Fruit fly (Drosophila melanogaster): Measurements from ENCODE around the gene yata.

Gene yata

DNA sequence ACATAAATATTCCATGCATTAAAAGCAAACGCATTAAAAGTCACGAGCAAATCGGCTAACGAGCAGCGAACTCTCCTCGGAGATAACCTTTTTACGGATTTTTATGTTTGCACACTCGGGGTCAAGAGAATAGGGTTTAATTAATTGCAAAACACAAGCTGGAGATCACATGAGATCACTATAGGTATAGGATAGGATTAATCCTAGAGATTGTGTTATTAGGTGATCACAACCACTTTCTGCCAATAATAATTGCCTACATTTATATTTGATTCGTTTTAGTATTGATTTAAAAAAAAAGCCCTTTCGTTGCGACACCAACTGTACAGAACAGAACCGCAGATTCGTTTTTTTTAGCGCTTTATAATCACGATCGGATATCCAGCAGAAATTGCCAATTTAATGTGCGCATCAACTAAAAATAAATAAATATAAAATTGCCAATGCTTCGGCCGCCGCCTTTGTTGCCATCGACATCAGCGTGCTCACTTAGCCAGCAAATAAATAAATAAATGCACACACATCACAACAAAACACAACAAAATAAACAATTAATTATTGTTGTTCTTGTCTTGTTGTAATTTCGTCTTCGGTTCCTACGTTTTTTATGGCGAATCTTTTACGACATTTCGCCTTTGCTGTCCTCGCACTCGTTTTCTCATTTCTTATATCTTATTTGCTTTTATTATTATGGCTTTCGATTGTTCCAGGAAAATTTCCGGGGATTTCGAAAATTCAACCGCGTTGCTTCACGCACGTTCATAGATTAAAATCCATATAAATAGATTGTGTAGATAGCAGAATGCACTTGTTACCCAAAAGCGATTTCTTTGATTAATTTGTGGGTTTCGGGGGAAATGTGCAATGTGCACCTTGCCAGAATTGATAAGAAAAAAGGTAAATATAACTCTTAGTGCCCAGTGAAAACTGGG is 27.0 kb downstream of the yata start:
- no peak for TF ChIP-seq CTCF (optimal IDR thresholded peaks at IDR 0.05)
- peak; percentile 35 for TF ChIP-seq CG8478 (optimal IDR thresholded peaks at IDR 0.05)

- TF ChIP-seq CG8478 (optimal IDR thresholded peaks at IDR 0.05) (peak; percentile 64), CTCF (optimal IDR thresholded peaks at IDR 0.05) (no peak)
Observed at dm6 chr3R:29777213-29777612, 28.2 kb downstream of the yata start.

DNA sequence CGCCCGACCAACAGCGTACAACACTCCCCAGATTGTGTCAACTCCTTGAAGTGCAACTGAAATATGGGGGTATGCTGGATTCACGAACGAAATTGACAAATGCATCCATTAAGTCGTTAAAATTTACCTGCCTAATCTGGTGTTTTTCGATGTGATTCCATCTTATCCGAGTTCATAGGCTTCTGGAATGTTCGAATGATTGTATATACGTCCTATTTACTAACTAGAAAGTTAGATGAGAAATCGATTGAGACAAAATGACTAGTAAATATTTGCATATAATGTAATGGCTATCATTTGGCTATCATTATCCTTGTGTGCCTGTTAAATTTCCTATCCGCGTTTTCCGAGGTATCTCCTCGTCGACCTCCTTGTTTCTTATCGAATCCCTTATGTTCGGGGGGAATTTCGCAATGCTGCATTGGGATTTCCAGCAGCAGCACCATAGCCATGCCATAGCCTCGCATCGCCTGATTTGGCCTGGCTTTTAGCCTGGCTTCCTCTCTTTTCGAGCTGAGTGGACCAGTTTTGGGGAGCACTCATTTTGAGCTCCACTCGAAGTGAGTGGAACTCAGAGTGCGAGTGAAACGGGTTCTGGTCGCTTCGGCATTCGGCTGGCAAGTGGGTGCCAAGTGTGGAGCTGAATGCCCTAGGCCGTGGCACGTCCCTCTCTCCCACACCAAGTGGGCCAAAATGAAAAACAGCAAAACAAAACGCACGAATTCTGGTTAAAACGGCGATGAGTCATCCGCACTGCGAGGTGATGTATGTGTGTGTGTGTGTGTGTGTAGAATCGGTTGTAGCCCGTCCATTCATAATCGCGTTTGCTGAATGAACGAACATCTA is 29.3 kb downstream of the yata start:
- TF ChIP-seq CTCF (optimal IDR thresholded peaks at IDR 0.05) (no peak), CG8478 (optimal IDR thresholded peaks at IDR 0.05) (no peak)

dm6 chr3R:29778985-29779298 is 29.9 kb downstream of the yata start:
- TF ChIP-seq CTCF (optimal IDR thresholded peaks at IDR 0.05), result no peak
- no peak for TF ChIP-seq CG8478 (optimal IDR thresholded peaks at IDR 0.05)

DNA sequence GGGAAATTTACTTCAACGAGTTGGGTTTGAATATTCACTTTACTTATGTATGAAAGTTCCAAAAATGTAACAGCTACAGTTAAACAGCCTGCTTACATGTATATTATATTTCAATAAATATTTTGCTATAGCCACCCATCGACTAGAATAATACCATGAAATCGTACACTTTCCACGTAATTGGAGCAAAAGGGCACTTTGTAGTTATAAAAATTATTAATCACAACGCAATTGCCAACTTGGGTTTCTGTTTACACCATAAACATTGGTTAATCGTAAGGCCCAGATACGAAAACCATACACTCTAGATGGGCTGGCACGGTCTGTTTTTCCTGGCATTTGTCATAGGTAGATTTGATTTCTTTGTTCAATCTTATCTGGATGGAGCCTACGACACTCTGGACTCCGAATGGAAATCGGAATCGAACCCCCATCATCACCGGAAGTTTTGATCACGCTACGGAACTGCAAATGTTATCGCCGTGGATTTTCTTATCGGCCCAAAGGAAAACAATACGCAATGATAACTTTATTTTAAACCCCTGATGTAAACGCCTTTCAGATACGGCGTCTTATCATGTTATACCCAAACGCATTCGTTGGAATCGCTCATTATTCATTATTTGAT is 31.5 kb downstream of the yata start, which contains the start of gene fig:
fig (minus strand) TSS at position 51 of the 628 bp plus-strand sequence.
- TF ChIP-seq CG8478 (optimal IDR thresholded peaks at IDR 0.05) (no peak), CTCF (optimal IDR thresholded peaks at IDR 0.05) (no peak)

- TF ChIP-seq CTCF (optimal IDR thresholded peaks at IDR 0.05), result no peak
- no peak for TF ChIP-seq CG8478 (optimal IDR thresholded peaks at IDR 0.05)
Observed at dm6 chr3R:29781874-29782273, 32.9 kb downstream of the yata start.

- TF ChIP-seq CTCF (optimal IDR thresholded peaks at IDR 0.05), result no peak
- no peak for TF ChIP-seq CG8478 (optimal IDR thresholded peaks at IDR 0.05)
Observed at dm6 chr3R:29782367-29782766, 33.3 kb downstream of the yata start.

- TF ChIP-seq CTCF (optimal IDR thresholded peaks at IDR 0.05) (no peak), CG8478 (optimal IDR thresholded peaks at IDR 0.05) (no peak)
Observed at dm6 chr3R:29783210-29783609, 34.2 kb downstream of the yata start.

DNA sequence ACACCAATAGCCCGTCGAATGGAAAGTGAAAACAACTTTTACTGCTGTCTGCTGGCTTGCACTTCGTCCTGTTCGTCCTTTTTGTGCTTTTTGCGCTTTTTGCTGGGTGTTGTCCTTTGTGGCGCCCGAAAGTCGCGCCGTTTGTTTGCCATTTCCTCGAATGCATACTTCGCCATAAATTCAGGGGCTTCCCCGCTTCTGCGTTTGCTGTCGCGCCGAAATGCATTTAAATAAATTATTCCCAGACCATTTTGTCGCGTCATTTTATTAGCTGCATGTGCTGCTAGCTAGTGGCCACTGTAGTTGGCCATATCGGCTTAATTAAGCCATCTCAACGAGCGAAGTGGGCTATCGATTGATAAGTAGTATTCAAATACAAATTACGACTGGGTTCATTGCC is 36.2 kb downstream of the yata start:
- TF ChIP-seq CTCF (optimal IDR thresholded peaks at IDR 0.05), result no peak
- TF ChIP-seq CG8478 (optimal IDR thresholded peaks at IDR 0.05), result no peak

- no peak for TF ChIP-seq CTCF (optimal IDR thresholded peaks at IDR 0.05)
- no peak for TF ChIP-seq CG8478 (optimal IDR thresholded peaks at IDR 0.05)
Observed at dm6 chr3R:29786016-29786996, 37.3 kb downstream of the yata start.

DNA sequence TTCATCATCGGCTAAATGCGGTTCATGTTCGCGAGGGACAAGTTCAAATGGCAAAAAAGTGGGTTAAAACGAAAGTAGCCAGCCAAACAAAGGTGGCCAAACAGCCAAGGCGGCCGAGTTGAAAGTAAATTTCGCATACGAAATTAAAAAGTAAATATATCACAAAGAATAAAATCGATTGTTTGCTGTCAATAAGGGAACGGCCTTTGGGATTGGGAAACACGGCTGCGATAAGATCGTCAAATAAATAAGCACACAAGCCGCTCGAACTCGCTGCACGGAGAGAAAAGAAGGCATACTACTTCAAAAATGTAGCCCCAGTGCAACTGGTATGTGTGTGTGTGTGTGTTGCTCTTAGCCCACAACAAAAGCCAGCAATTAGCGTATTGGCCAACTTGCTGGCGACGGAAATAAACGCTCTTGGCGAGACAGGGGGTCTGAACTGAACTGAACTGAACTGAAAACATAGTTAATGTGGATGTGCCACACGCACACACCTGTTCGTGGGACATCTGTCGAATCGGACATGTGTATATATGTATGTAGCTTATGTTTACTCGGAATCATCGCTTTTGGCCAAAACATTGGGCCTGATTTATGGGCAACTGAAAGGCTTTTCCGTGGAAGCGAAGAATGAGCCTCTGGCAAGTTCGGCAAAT is 39.0 kb downstream of the yata start:
- TF ChIP-seq CG8478 (optimal IDR thresholded peaks at IDR 0.05) (no peak), CTCF (optimal IDR thresholded peaks at IDR 0.05) (no peak)

DNA sequence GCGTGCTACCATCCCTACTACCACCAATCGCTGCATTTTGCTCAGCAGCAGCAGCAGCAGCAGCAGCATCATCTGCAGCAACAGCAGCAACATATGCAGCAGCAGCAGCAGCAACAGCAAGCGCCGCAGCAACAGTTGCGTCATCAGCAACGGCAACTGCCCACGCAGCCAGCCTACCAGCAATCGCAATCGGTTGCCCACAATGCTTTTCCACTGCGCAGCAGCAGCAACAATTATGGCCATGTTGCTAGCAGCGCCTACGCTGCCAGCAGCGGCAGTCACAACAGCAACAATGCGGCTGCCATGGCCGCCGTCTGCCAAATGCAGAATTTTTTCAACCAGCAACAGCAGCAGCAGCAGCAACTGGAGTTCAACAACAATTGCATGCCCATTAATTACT is 41.2 kb downstream of the yata start:
- no peak for TF ChIP-seq CG8478 (optimal IDR thresholded peaks at IDR 0.05)
- TF ChIP-seq CTCF (optimal IDR thresholded peaks at IDR 0.05), result no peak

DNA sequence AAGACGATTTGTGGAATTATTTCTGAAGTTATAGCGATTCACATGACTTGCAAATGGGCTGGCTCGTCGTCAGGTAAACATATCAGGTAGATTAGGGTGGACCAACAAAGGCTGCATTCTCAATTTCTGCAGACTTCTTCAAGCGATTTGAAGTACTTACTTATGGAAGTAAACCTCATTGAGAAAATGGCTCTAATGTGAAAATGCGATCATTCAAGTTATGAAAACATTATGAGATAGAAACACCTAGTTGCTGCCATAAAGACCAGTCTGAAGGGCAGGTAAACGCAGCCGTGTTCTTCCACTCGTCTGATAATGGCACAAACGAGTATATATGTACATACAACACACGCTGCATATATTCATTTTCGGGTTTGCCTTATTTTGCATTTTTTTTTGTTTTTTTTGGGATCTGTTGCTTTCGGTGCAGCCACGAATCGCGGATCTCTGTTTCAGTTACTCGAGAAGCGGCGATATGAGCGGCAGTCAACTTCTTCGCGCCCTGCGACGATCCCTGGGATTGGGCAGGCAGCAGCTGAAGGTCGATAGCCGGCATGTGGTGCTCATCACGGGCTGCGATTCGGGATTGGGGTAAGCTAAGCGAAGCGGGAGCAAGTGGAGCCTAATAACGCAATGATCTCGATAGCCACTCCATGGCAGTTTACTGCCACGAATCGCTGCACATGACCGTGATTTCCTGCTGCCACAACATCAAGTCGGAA is 45.3 kb downstream of the yata start, which contains the start of gene sro:
sro (plus strand) TSS at position 437 of the 722 bp plus-strand sequence.
- TF ChIP-seq CG8478 (optimal IDR thresholded peaks at IDR 0.05) (no peak), CTCF (optimal IDR thresholded peaks at IDR 0.05) (no peak)

All from S2 (cell line).